Fruit fly (Drosophila melanogaster) whole organism: Measurements from ENCODE around the gene VhaAC39-2.

Source experiments
- CG8478 ChIP-seq: fragments of >200 bp; optimal IDR thresholded peaks from 2 replicates; lab custom pipeline; 2018; ENCODE audit warnings: inconsistent platforms
- Dll ChIP-seq: fragments of >200 bp; optimal IDR thresholded peaks from 2 replicates; lab custom pipeline; 2017
- pan ChIP-seq: fragments of >200 bp; optimal IDR thresholded peaks from 2 replicates; lab custom pipeline; 2017
- usp ChIP-seq: fragments of >200 bp; optimal IDR thresholded peaks from 2 replicates; lab custom pipeline; 2017; ENCODE audit warnings: missing biosample characterization, missing genetic modification characterization, mixed read lengths

DNA sequence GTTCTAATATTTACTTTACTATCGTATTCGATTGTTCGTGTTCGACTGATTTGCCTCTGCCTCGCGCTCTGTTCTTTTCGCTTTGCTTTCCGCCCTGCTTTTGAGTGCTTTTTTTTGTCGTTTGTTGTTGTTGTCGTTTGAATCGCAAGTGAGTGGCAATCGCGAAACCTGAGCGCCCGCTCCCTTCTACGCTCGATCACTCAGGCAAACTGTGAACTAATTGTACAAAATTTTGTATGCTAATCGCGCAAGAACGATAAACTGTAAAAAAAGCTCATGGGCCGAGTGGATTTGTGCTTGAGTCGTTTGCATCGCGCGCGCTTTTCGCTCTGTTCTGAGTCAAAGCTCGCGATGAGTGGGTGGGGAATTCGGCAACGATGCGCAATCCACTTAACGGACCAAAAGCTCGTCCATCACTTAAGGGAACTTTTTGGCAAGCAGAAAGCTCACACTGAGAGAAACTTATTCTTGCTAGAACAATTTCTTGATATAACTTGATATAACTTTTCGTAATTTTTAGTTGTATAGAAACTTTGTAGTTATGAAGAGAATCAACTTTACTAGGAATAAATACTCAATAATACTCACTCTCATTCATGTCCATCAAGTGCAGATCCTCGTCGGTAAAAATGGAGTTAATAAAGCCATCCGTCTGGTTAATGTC is 32.1 kb upstream of the VhaAC39-2 start:
- TF ChIP-seq CG8478 (lab: Kevin White, UChicago): no peak
- TF ChIP-seq usp (GFP tag; lab: Kevin White, UChicago): no peak
- TF ChIP-seq Dll: no peak
- TF ChIP-seq pan (lab: Kevin White, UChicago): no peak
